Fruit fly (Drosophila melanogaster) whole organism, pupa: Measurements from ENCODE around the gene CG10338.

Experiments
- CG15710 ChIP-seq: fragments of 200-800 bp; sonication (Bioruptor generic); optimal IDR thresholded peaks from 2 replicates; lab custom pipeline; 2018; ENCODE audit warnings: missing biosample characterization, mild to moderate bottlenecking, missing genetic modification characterization, moderate library complexity
- CG32121 ChIP-seq: fragments of 200-800 bp; sonication (Bioruptor generic); IDR thresholded peaks from 2 replicates; pipeline ENCODE4 v1.3.6; 2022; ENCODE audit warnings: missing biosample characterization, missing genetic modification characterization
- CG4496 ChIP-seq: fragments of 200-800 bp; sonication (Bioruptor generic); IDR thresholded peaks from 3 replicates; pipeline ENCODE4 v1.3.6; 2022; ENCODE audit warnings: missing biosample characterization, missing genetic modification characterization
- CG9948 ChIP-seq: fragments of 200-800 bp; sonication (Bioruptor generic); optimal IDR thresholded peaks from 2 replicates; lab custom pipeline; 2018; ENCODE audit warnings: missing biosample characterization, mild to moderate bottlenecking, missing genetic modification characterization, moderate library complexity
- Ets98B ChIP-seq: fragments of 200-800 bp; sonication (Bioruptor generic); IDR thresholded peaks from 2 replicates; pipeline ENCODE4 v1.3.6; 2022; ENCODE audit warnings: missing biosample characterization, missing genetic modification characterization
- Pif1A ChIP-seq: fragments of 200-800 bp; sonication (Bioruptor generic); optimal IDR thresholded peaks from 3 replicates; lab custom pipeline; 2016; ENCODE audit warnings: missing biosample characterization, missing genetic modification characterization
- Pif1B ChIP-seq: fragments of 200-800 bp; sonication (Bioruptor generic); optimal IDR thresholded peaks from 3 replicates; lab custom pipeline; 2016; ENCODE audit warnings: missing biosample characterization, missing genetic modification characterization
- Snoo ChIP-seq: fragments of 200-800 bp; sonication (Bioruptor generic); optimal IDR thresholded peaks from 3 replicates; lab custom pipeline; 2017; ENCODE audit warnings: missing biosample characterization, mild to moderate bottlenecking, missing genetic modification characterization, inconsistent platforms
- gl ChIP-seq: fragments of 200-800 bp; sonication (Bioruptor generic); optimal IDR thresholded peaks from 2 replicates; lab custom pipeline; 2018; ENCODE audit warnings: missing biosample characterization, mild to moderate bottlenecking, missing genetic modification characterization
- rn ChIP-seq: fragments of 200-800 bp; sonication (Bioruptor generic); IDR thresholded peaks from 2 replicates; pipeline ENCODE4 v1.3.6; 2022; ENCODE audit warnings: missing biosample characterization, missing genetic modification characterization

DNA sequence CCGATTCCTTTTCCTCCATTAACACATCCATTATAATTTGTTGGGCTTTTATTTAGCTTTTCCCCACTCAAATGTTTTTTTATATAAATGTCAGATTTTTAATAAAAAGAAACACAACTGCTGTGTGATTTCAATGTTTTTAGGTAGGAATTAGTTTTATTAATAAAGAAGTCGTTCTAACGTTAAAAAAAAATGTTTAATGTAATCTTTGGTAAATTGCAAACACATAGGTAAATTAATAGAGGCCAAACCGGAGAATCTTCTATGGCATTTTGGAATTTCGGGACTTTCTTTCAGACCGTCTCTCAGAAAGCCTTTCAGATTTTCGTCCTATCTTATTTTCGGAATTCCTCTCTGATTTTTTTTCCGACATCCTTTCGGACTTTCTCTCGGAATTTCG is 22.3 kb upstream of the CG10338 start, which contains the start of gene CG43339:
- TF ChIP-seq rn (GFP tag; lab: Robert Waterston, UW): no peak
- TF ChIP-seq CG4496 (GFP tag; lab: Robert Waterston, UW): no peak
- TF ChIP-seq Snoo: no peak
- no peak for TF ChIP-seq Pif1B
- TF ChIP-seq CG9948: no peak
- TF ChIP-seq Ets98B: no peak
- TF ChIP-seq CG15710 (tag; lab: Kevin White, UChicago): no peak
- no peak for TF ChIP-seq CG32121 (GFP tag; lab: Robert Waterston, UW)
- no peak for TF ChIP-seq Pif1A (GFP tag; lab: Kevin White, UChicago)
- TF ChIP-seq gl (tag; lab: Kevin White, UChicago): no peak
